Worm (Caenorhabditis elegans): ENCODE measurements around the gene F15H10.7.

ce11 chrV:10382142-10382541 lies 24.1 kb downstream of the F15H10.7 start, which contains the start of gene pqn-2:
- no peak for TF ChIP-seq T20F7.1 (GFP tag; optimal IDR thresholded peaks at IDR 0.05)
- no peak for TF ChIP-seq duxl-1 (tag; optimal IDR thresholded peaks at IDR 0.05; ENCODE audit: poor library complexity)
- TF ChIP-seq lin-13 (GFP tag; optimal IDR thresholded peaks at IDR 0.05): no peak
- TF ChIP-seq skn-1 (tag; optimal IDR thresholded peaks at IDR 0.05): no peak
- TF ChIP-seq unc-62 (GFP tag; optimal IDR thresholded peaks at IDR 0.05 in 1 of 2): no peak
- no peak for TF ChIP-seq unc-62 (tag; optimal IDR thresholded peaks at IDR 0.05)
- no peak for TF ChIP-seq madf-5 (GFP tag; IDR thresholded peaks at IDR 0.05)
- TF ChIP-seq nhr-77 (tag; optimal IDR thresholded peaks at IDR 0.05): no peak
- no peak for TF ChIP-seq egl-27 (tag; optimal IDR thresholded peaks at IDR 0.05)
- TF ChIP-seq unc-39 (tag; optimal IDR thresholded peaks at IDR 0.05): no peak
- TF ChIP-seq nhr-10 (tag; optimal IDR thresholded peaks at IDR 0.05): no peak
- TF ChIP-seq fkh-10 (GFP tag; optimal IDR thresholded peaks at IDR 0.05): no peak
- TF ChIP-seq aly-2 (tag; optimal IDR thresholded peaks at IDR 0.05): no peak

Data from whole organism, L4 larva.